Fruit fly (Drosophila melanogaster): ENCODE data around the gene CecC.

Gene CecC

dm6 chr3R:30257588-30257987 lies 41.3 kb downstream of the CecC start (continued):
- TF ChIP-seq CG3032 (tag; optimal IDR thresholded peaks at IDR 0.05) (peak; percentile 80), CG31627 (GFP tag; optimal IDR thresholded peaks at IDR 0.05) (peak; percentile 76), CG8632 (GFP tag; optimal IDR thresholded peaks at IDR 0.05) (peak; percentile 89), CG15336 (GFP tag; IDR thresholded peaks at IDR 0.05) (peak; percentile 73), CG6854 (GFP tag; optimal IDR thresholded peaks at IDR 0.05) (no peak), CG34406 (GFP tag; optimal IDR thresholded peaks at IDR 0.05) (peak; percentile 91), Blimp-1 (GFP tag; optimal IDR thresholded peaks at IDR 0.05) (peak; percentile 35), Eip93F (GFP tag; optimal IDR thresholded peaks at IDR 0.05) (peak; percentile 93), CG8319 (GFP tag; optimal IDR thresholded peaks at IDR 0.05) (peak; percentile 81), eg (GFP tag; IDR thresholded peaks at IDR 0.05) (no peak), Ets96B (tag; optimal IDR thresholded peaks at IDR 0.05) (peak; percentile 90), CG16779 (tag; optimal IDR thresholded peaks at IDR 0.05) (peak; percentile 70), OdsH (GFP tag; optimal IDR thresholded peaks at IDR 0.05) (peak; percentile 83), Sox102F (GFP tag; optimal IDR thresholded peaks at IDR 0.05) (peak; percentile 91), CG32006 (GFP tag; optimal IDR thresholded peaks at IDR 0.05) (peak; percentile 64), fd59A (GFP tag; optimal IDR thresholded peaks at IDR 0.05) (peak; percentile 71), acj6 (GFP tag; optimal IDR thresholded peaks at IDR 0.05) (peak; percentile 86), cyc (GFP tag; optimal IDR thresholded peaks at IDR 0.05) (peak; percentile 62), Eip78C (GFP tag) (peak; percentile 99)

- TF ChIP-seq net (GFP tag; optimal IDR thresholded peaks at IDR 0.05) (peak; percentile 52), Smox (GFP tag; optimal IDR thresholded peaks at IDR 0.05) (peak; percentile 76), CG31627 (GFP tag; optimal IDR thresholded peaks at IDR 0.05) (peak; percentile 83), esn (GFP tag; optimal IDR thresholded peaks at IDR 0.05) (peak; percentile 91), fd85E (GFP tag; optimal IDR thresholded peaks at IDR 0.05) (peak; percentile 61), Blimp-1 (GFP tag; optimal IDR thresholded peaks at IDR 0.05) (peak; percentile 97), CG3919 (GFP tag; optimal IDR thresholded peaks at IDR 0.05) (peak; percentile 78), cyc (GFP tag; optimal IDR thresholded peaks at IDR 0.05) (peak; percentile 80), eg (GFP tag; IDR thresholded peaks at IDR 0.05) (peak; percentile 44; the same call in 1 of the 3 replicates), topi (GFP tag; optimal IDR thresholded peaks at IDR 0.05) (peak; percentile 81), CG8319 (GFP tag; optimal IDR thresholded peaks at IDR 0.05) (peak; percentile 80), CG3032 (tag; optimal IDR thresholded peaks at IDR 0.05) (peak; percentile 94), CG11762 (GFP tag; optimal IDR thresholded peaks at IDR 0.05; ENCODE audit: insufficient read depth) (peak; percentile 59), salr (GFP tag; optimal IDR thresholded peaks at IDR 0.05) (peak; percentile 47 to 74), svp (GFP tag) (peak; percentile 91), Gug (GFP tag; IDR thresholded peaks at IDR 0.05) (peak; percentile 36; the same call in 1 of the 2 replicates), CG6276 (GFP tag; optimal IDR thresholded peaks at IDR 0.05) (no peak), CG6163 (GFP tag; IDR thresholded peaks at IDR 0.05) (peak; percentile 84), dac (GFP tag; optimal IDR thresholded peaks at IDR 0.05) (no peak), CG4318 (GFP tag; optimal IDR thresholded peaks at IDR 0.05) (peak; percentile 55), fd59A (GFP tag; optimal IDR thresholded peaks at IDR 0.05) (peak; percentile 82), CG10631 (GFP tag; optimal IDR thresholded peaks at IDR 0.05) (peak; percentile 94), CG6808 (GFP tag; optimal IDR thresholded peaks at IDR 0.05) (peak; percentile 79), OdsH (GFP tag; optimal IDR thresholded peaks at IDR 0.05) (peak; percentile 84), Hr39 (GFP tag; optimal IDR thresholded peaks at IDR 0.05) (peak; percentile 75), spab (GFP tag; optimal IDR thresholded peaks at IDR 0.05) (peak; percentile 77), Sox14 (GFP tag; optimal IDR thresholded peaks at IDR 0.05) (peak; percentile 81), CG11294 (GFP tag; IDR thresholded peaks at IDR 0.05) (no peak), Hr4 (GFP tag; optimal IDR thresholded peaks at IDR 0.05) (peak; percentile 68), Met (GFP tag; optimal IDR thresholded peaks at IDR 0.05) (peak; percentile 94), CG15336 (GFP tag; IDR thresholded peaks at IDR 0.05) (peak; percentile 69), CG16779 (tag; optimal IDR thresholded peaks at IDR 0.05) (peak; percentile 78), CG34406 (GFP tag; optimal IDR thresholded peaks at IDR 0.05) (peak; percentile 82), fkh (GFP tag; optimal IDR thresholded peaks at IDR 0.05) (no peak), Eip78C (GFP tag) (peak; percentile 98), CG32006 (GFP tag; optimal IDR thresholded peaks at IDR 0.05) (peak; percentile 65), Ets96B (tag; optimal IDR thresholded peaks at IDR 0.05) (peak; percentile 96), CG6792 (GFP tag; optimal IDR thresholded peaks at IDR 0.05) (peak; percentile 88), Eip75B (GFP tag; optimal IDR thresholded peaks at IDR 0.05) (peak; percentile 95), Ets21C (GFP tag; optimal IDR thresholded peaks at IDR 0.05) (peak; percentile 69), achi (GFP tag; optimal IDR thresholded peaks at IDR 0.05) (peak; percentile 80), CG9139 (GFP tag; optimal IDR thresholded peaks at IDR 0.05) (peak; percentile 69)
These were observed 42.2 kb downstream of the CecC start for dm6 chr3R:30258298-30258990.

All from whole organism, prepupa.